Fruit fly (Drosophila melanogaster): ENCODE measurements around the gene fd3F.

DNA sequence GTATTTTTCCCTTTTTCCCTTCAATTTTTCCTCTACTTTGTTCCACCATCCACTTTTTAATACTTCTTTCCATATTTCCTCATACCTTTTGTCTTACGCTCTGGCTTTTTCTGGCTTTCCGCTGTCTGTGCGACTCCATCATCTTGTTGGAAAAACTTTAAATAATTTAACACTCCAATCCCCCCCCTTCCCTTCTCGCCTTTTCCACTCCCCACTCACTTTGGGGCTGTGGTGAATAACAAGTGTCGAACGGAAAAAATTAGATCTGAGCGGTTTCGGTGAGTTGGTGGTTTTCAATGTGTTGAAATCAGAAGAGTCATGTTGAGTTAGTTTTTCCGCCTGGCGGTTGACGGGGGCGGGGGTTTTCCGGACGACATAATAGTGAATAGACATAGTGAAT lies 35.0 kb upstream of the fd3F start:
- TF ChIP-seq CG1621 (tag; optimal IDR thresholded peaks at IDR 0.05) (no peak), esn (GFP tag; optimal IDR thresholded peaks at IDR 0.05) (no peak), Hr4 (GFP tag; optimal IDR thresholded peaks at IDR 0.05) (no peak), topi (GFP tag; optimal IDR thresholded peaks at IDR 0.05) (no peak), salr (GFP tag; optimal IDR thresholded peaks at IDR 0.05) (no peak), Sox14 (GFP tag; optimal IDR thresholded peaks at IDR 0.05) (no peak), CG6854 (GFP tag; optimal IDR thresholded peaks at IDR 0.05) (no peak), CG34406 (GFP tag; optimal IDR thresholded peaks at IDR 0.05) (no peak), acj6 (GFP tag; optimal IDR thresholded peaks at IDR 0.05) (no peak)

Measured in whole organism, prepupa.